Fruit fly (Drosophila melanogaster) whole organism, wandering third instar larva: ENCODE measurements around the gene SsRbeta.

Experiments
- Abd-B ChIP-seq: fragments of >200 bp; optimal IDR thresholded peaks from 2 replicates; lab custom pipeline; 2017; ENCODE audit warnings: missing biosample characterization, missing genetic modification characterization
- CG32264 ChIP-seq: fragments of 200-800 bp; sonication (Bioruptor generic); optimal IDR thresholded peaks from 2 replicates; lab custom pipeline; 2016; ENCODE audit warnings: missing biosample characterization, missing genetic modification characterization
- CrebA ChIP-seq: fragments of 200-800 bp; sonication (Bioruptor generic); optimal IDR thresholded peaks from 2 replicates; lab custom pipeline; 2016; ENCODE audit warnings: missing biosample characterization, mild to moderate bottlenecking, missing genetic modification characterization, borderline replicate concordance
- Dfd ChIP-seq: fragments of >200 bp; optimal IDR thresholded peaks from 2 replicates; lab custom pipeline; 2017; ENCODE audit warnings: missing biosample characterization, missing genetic modification characterization
- Dif ChIP-seq: fragments of 200-275, 200-300 bp; sonication (Bioruptor generic); optimal IDR thresholded peaks from 2 replicates; lab custom pipeline; 2018; ENCODE audit warnings: missing biosample characterization, missing genetic modification characterization; ENCODE audit not compliant: partially characterized antibody
- HLH106 ChIP-seq: fragments of 200-800 bp; optimal IDR thresholded peaks from 3 replicates; lab custom pipeline; 2019; ENCODE audit warnings: missing biosample characterization, mild to moderate bottlenecking, missing genetic modification characterization, moderate library complexity
- Hnf4 ChIP-seq: fragments of 200-800 bp; sonication (Bioruptor generic); optimal IDR thresholded peaks from 2 replicates; lab custom pipeline; 2016; ENCODE audit warnings: missing biosample characterization, mild to moderate bottlenecking, missing genetic modification characterization
- Hr83 ChIP-seq: fragments of 200-300 bp; sonication (Bioruptor generic); optimal IDR thresholded peaks from 2 replicates; lab custom pipeline; 2016; ENCODE audit warnings: missing biosample characterization, mild to moderate bottlenecking, missing genetic modification characterization, moderate library complexity; ENCODE audit not compliant: poor library complexity, severe bottlenecking
- Jra ChIP-seq: sonication (Bioruptor generic); optimal IDR thresholded peaks from 2 replicates; lab custom pipeline; 2016; ENCODE audit warnings: missing biosample characterization, missing genetic modification characterization
- N ChIP-seq: fragments of >200 bp; optimal IDR thresholded peaks from 2 replicates; lab custom pipeline; 2018; ENCODE audit warnings: missing biosample characterization, missing external identifiers, missing genetic modification characterization
- OdsH ChIP-seq: fragments of 200-800 bp; sonication (Bioruptor generic); optimal IDR thresholded peaks from 2 replicates; lab custom pipeline; 2016; ENCODE audit warnings: missing biosample characterization, mild to moderate bottlenecking, missing genetic modification characterization
- Rel ChIP-seq, 2 experiments: fragments of 200-800 bp; sonication (Bioruptor generic) in 1 of 2; optimal IDR thresholded peaks; 2 replicates in 1 of 2; 3 replicates in 1 of 2; lab custom pipeline; 2016 to 2019; ENCODE audit warnings: mild to moderate bottlenecking in 2 of 2, missing biosample characterization in 2 of 2, missing genetic modification characterization in 2 of 2, moderate library complexity in 1 of 2
- Sp1 ChIP-seq: fragments of 200-800 bp; sonication (Bioruptor generic); optimal IDR thresholded peaks from 3 replicates; lab custom pipeline; 2019; ENCODE audit warnings: missing biosample characterization, mild to moderate bottlenecking, missing genetic modification characterization, moderate library complexity
- Vsx2 ChIP-seq: fragments of 200-300, 225-300 bp; sonication (Bioruptor generic); optimal IDR thresholded peaks from 2 replicates; lab custom pipeline; 2018; ENCODE audit warnings: missing biosample characterization, missing genetic modification characterization; ENCODE audit not compliant: partially characterized antibody
- br ChIP-seq: fragments of 200-800 bp; sonication (Bioruptor generic); optimal IDR thresholded peaks from 2 replicates; lab custom pipeline; 2016; ENCODE audit warnings: missing biosample characterization, missing genetic modification characterization
- dmrt93B ChIP-seq: fragments of 200-800 bp; sonication (Bioruptor generic); optimal IDR thresholded peaks from 2 replicates; lab custom pipeline; 2018; ENCODE audit warnings: missing biosample characterization, mild to moderate bottlenecking, missing genetic modification characterization
- dsf ChIP-seq: sonication (Bioruptor generic); optimal IDR thresholded peaks from 2 replicates; lab custom pipeline; 2016; ENCODE audit warnings: missing biosample characterization, missing genetic modification characterization, borderline replicate concordance
- ey ChIP-seq: fragments of 200-800 bp; sonication (Bioruptor generic); optimal IDR thresholded peaks from 2 replicates; lab custom pipeline; 2016; ENCODE audit warnings: missing biosample characterization, missing genetic modification characterization
- foxo ChIP-seq, 2 experiments: fragments of 200-800 bp; sonication (Bioruptor generic); optimal IDR thresholded peaks; 2 replicates in 1 of 2; 3 replicates in 1 of 2; lab custom pipeline; 2016 to 2017; ENCODE audit warnings: missing biosample characterization in 2 of 2, missing genetic modification characterization in 2 of 2
- fru ChIP-seq: fragments of 200-800 bp; sonication (Bioruptor generic); optimal IDR thresholded peaks from 3 replicates; lab custom pipeline; 2016; ENCODE audit warnings: missing biosample characterization, mild to moderate bottlenecking, missing genetic modification characterization
- h ChIP-seq: fragments of 200-800 bp; sonication (Bioruptor generic); optimal IDR thresholded peaks from 3 replicates; lab custom pipeline; 2016; ENCODE audit warnings: missing biosample characterization, mild to moderate bottlenecking, missing genetic modification characterization
- jim ChIP-seq: fragments of 175-275, 200-325 bp; sonication (Bioruptor generic); optimal IDR thresholded peaks from 2 replicates; lab custom pipeline; 2016; ENCODE audit warnings: missing biosample characterization, mild to moderate bottlenecking, missing genetic modification characterization
- lola ChIP-seq: fragments of >200 bp; optimal IDR thresholded peaks from 2 replicates; lab custom pipeline; 2017; ENCODE audit warnings: missing biosample characterization, missing genetic modification characterization
- pan ChIP-seq: fragments of >200 bp; optimal IDR thresholded peaks from 2 replicates; lab custom pipeline; 2017
- psq ChIP-seq: fragments of 200-800 bp; sonication (Bioruptor generic); optimal IDR thresholded peaks from 3 replicates; lab custom pipeline; 2017; ENCODE audit warnings: missing biosample characterization, mild to moderate bottlenecking, missing genetic modification characterization, moderate library complexity
- rgr ChIP-seq: fragments of 200-800 bp; sonication (Bioruptor generic); optimal IDR thresholded peaks from 3 replicates; lab custom pipeline; 2016; ENCODE audit warnings: missing biosample characterization, mild to moderate bottlenecking, missing genetic modification characterization
- sage ChIP-seq: fragments of 200-800 bp; sonication (Bioruptor generic); optimal IDR thresholded peaks from 2 replicates; lab custom pipeline; 2016; ENCODE audit warnings: missing biosample characterization, mild to moderate bottlenecking, missing genetic modification characterization
- sv ChIP-seq: fragments of 200-800 bp; sonication (Bioruptor generic); optimal IDR thresholded peaks from 3 replicates; lab custom pipeline; 2016; ENCODE audit warnings: missing biosample characterization, missing genetic modification characterization
- usp ChIP-seq: fragments of >200 bp; optimal IDR thresholded peaks from 2 replicates; lab custom pipeline; 2017; ENCODE audit warnings: missing biosample characterization, missing genetic modification characterization
- woc ChIP-seq: sonication (Bioruptor generic); optimal IDR thresholded peaks from 2 replicates; lab custom pipeline; 2016; ENCODE audit warnings: missing biosample characterization, mild to moderate bottlenecking, missing genetic modification characterization

SsRbeta gene

DNA sequence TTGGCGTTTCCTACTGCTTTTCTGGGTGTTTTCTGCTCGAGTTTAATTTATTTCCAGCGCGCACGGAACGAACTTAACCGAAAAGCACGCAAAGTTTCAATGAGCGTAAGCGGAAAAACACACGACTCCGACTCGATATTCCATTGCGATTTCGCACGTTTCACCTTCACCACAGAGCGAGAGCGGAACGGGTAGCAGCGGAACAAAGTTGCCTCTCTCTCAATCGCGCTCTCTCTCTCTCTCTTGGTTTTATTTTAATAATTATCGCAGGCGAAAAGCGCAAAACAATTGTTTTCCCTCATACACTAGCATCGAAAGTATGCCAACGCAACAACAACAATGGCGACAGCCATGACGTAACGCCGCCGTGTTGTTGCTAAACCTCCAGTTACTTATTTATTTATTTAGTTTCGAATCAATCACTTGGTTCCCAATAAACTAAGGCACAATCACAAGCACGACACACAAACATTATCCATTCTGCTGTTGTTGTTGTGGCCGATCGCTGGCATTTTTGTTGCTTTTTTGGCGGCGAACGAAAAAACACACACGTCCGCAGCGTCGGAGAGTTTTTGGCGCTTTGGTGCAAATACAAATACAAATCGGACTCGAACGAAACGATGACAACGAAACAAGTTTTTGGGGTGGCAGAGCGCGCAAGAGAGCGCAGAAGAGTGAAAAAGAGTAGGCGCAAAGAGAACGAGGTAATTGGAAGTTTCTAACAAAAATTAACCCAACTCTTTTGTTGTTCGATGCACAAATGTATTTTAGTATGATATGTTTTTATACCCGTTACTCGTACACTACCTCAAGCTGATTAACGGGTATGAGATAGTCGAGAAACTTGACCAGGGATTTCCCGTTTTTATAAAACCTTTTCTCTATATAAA lies 35.0 kb downstream of the SsRbeta start, which contains the start of gene CG5151 (continued):
- no peak for TF ChIP-seq Rel (GFP tag; optimal IDR thresholded peaks at IDR 0.05; lab: Kevin White, UChicago)
- peak; percentile 68 for TF ChIP-seq Rel (tag; optimal IDR thresholded peaks at IDR 0.05; lab: Kevin White, UChicago)
- no peak for TF ChIP-seq N
- TF ChIP-seq woc (GFP tag; lab: Kevin White, UChicago), result peak; percentile 2
- TF ChIP-seq ey, result no peak

DNA sequence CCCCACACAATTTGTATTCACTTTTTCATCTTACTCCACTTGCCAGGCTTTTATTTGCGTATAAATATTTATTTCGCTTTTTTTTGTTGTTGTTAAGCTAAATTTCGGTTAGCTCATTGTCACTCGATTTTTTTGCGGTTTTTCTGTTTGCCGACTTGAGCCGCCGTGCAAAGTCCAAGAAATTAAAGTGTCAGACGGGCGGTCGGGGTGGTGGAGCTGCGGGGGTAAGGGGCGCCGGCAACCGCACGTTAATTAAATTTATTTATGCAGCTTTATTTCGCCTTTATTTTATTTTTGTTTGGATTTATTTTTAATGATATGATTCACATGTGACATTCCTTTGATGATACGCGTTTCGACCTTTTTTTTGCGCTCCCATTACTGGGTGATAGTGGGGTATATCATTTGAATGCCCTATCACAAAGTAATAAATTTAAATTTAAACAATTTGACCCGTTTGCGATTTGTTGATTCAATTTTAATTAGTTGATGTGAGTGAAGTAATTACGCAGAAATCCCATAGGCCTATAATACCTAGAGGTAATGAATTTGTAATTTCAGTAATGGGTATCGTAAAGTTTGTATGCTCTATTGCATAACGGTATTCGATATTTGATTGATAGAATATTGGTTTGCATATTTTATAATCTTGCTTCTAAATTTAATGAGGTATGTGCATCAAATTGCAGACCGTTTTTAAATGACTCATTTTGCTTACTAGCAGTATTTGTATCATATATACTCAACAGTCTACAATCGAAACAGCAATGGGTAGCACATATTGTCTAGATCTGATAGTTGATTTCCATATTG lies 36.1 kb downstream of the SsRbeta start:
- TF ChIP-seq usp (GFP tag; lab: Kevin White, UChicago) (no peak), Sp1 (peak; percentile 29), Dif (no peak), psq (GFP tag; lab: Kevin White, UChicago) (peak; percentile 62), ey (peak; percentile 85), dmrt93B (peak; percentile 41), Abd-B (no peak), HLH106 (tag; lab: Kevin White, UChicago) (peak; percentile 49), N (no peak), CG32264 (GFP tag; lab: Kevin White, UChicago) (peak; percentile 50), foxo (GFP tag; optimal IDR thresholded peaks at IDR 0.05; lab: Kevin White, UChicago) (peak in 1 of 2 experiments; percentile 81), Hr83 (GFP tag; lab: Kevin White, UChicago) (no peak), Jra (GFP tag; lab: Kevin White, UChicago) (peak; percentile 15), h (GFP tag; lab: Kevin White, UChicago) (peak; percentile 81), fru (GFP tag; lab: Kevin White, UChicago) (peak; percentile 78), lola (no peak), jim (GFP tag; lab: Kevin White, UChicago) (peak; percentile 15), Hnf4 (peak; percentile 90), Dfd (no peak), sv (GFP tag; lab: Kevin White, UChicago) (peak; percentile 4), pan (lab: Kevin White, UChicago) (no peak), woc (GFP tag; lab: Kevin White, UChicago) (peak; percentile 60), Rel (GFP tag; optimal IDR thresholded peaks at IDR 0.05; lab: Kevin White, UChicago) (no peak), Rel (tag; optimal IDR thresholded peaks at IDR 0.05; lab: Kevin White, UChicago) (peak; percentile 46), br (GFP tag; lab: Kevin White, UChicago) (peak; percentile 76), rgr (peak; percentile 78), OdsH (GFP tag; lab: Kevin White, UChicago) (peak; percentile 76), CrebA (GFP tag; lab: Kevin White, UChicago) (peak; percentile 77), sage (GFP tag; lab: Kevin White, UChicago) (peak; percentile 47)

DNA sequence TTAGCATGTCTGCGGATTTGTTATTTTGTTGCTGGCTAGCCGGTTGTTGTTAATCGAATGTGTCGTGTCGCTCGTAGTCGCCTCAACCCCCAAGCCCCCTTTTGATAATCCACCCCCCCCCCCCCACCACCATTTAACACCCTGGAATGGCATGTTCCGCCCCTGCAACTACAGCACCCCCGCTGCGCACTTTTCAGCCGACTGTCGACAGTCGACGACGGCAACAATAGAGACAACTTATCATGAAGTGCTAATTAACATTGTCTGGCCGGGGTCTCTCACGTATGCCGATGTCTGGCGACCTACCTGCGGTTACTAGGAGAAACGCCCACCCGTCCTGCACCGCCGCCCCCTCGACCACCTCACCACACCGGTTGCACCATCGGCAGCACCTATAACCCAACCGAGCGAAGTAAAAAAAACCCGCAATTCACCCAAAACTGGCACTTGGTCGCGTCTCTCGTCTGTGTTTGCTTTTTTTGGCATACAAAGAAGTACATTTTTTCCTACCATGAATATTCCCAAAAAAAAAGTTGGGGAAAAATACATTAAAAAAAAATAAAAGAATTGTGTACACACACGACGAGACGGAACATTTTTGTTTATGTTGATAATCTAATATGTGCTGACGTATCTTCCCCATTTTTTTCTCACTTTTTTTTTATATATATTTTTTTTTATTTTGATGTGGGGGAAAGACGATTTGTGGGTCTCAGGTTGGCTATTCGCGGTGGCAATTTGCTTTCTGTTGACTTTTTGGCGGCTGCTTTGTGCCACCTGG lies 37.0 kb downstream of the SsRbeta start:
- peak; percentile 29 for TF ChIP-seq br (GFP tag; lab: Kevin White, UChicago)
- no peak for TF ChIP-seq Rel (GFP tag; optimal IDR thresholded peaks at IDR 0.05; lab: Kevin White, UChicago)
- peak; percentile 30 for TF ChIP-seq Rel (tag; optimal IDR thresholded peaks at IDR 0.05; lab: Kevin White, UChicago)
- TF ChIP-seq fru (GFP tag; lab: Kevin White, UChicago), result peak; percentile 5
- peak; percentile 8 for TF ChIP-seq h (GFP tag; lab: Kevin White, UChicago)
- TF ChIP-seq OdsH (GFP tag; lab: Kevin White, UChicago), result peak; percentile 2
- TF ChIP-seq Vsx2 (GFP tag; lab: Kevin White, UChicago), result peak; percentile 2
- TF ChIP-seq Sp1, result peak; percentile 31
- TF ChIP-seq dsf (GFP tag; lab: Kevin White, UChicago), result no peak
- no peak for TF ChIP-seq Hr83 (GFP tag; lab: Kevin White, UChicago)
